Worm (Caenorhabditis elegans) whole organism, L2 larva: ENCODE data around the gene tdpo-1.

Experiments
- blmp-1 ChIP-seq: sonication (generic microtip); optimal IDR thresholded peaks from 2 replicates; lab custom pipeline; 2017; ENCODE audit warnings: missing genetic modification characterization, mild to moderate bottlenecking, missing compliant biosample characterization, antibody characterized with exemption, moderate library complexity; ENCODE audit not compliant: insufficient read depth
- ceh-82 ChIP-seq: fragments of 150-350 bp; optimal IDR thresholded peaks from 2 replicates; lab custom pipeline; 2014; ENCODE audit warnings: missing biosample characterization, missing genetic modification characterization
- egl-27 ChIP-seq: sonication (generic microtip); optimal IDR thresholded peaks from 3 replicates; lab custom pipeline; 2017; ENCODE audit warnings: missing biosample characterization, missing genetic modification reagents, missing genetic modification characterization
- lin-39 ChIP-seq: fragments of 150-350 bp; optimal IDR thresholded peaks from 2 replicates; lab custom pipeline; 2014; ENCODE audit warnings: missing biosample characterization, missing genetic modification reagents, missing genetic modification characterization
- mbf-1 ChIP-seq: sonication (generic microtip); optimal IDR thresholded peaks from 2 replicates; lab custom pipeline; 2017; ENCODE audit warnings: missing biosample characterization, missing genetic modification characterization
- nhr-10 ChIP-seq: sonication (generic microtip); optimal IDR thresholded peaks from 2 replicates; lab custom pipeline; 2017; ENCODE audit warnings: missing biosample characterization, missing genetic modification characterization
- nhr-129 ChIP-seq: fragments of 150-350 bp; optimal IDR thresholded peaks from 2 replicates; lab custom pipeline; 2014; ENCODE audit warnings: missing biosample characterization, missing genetic modification characterization
- nhr-21 ChIP-seq: fragments of 150-350 bp; optimal IDR thresholded peaks from 2 replicates; lab custom pipeline; 2014; ENCODE audit warnings: missing biosample characterization, missing genetic modification characterization
- snpc-4 ChIP-seq: fragments of 150-350 bp; optimal IDR thresholded peaks from 2 replicates; lab custom pipeline; 2014; ENCODE audit warnings: missing biosample characterization, missing genetic modification characterization
- unc-55 ChIP-seq: fragments of 150-350 bp; sonication (generic microtip); optimal IDR thresholded peaks from 3 replicates; lab custom pipeline; 2014; ENCODE audit warnings: missing biosample characterization, missing genetic modification reagents, missing genetic modification characterization
- unc-62 ChIP-seq: fragments of 150-350 bp; optimal IDR thresholded peaks from 2 replicates; lab custom pipeline; 2014; ENCODE audit warnings: missing biosample characterization, missing genetic modification reagents, missing genetic modification characterization

DNA sequence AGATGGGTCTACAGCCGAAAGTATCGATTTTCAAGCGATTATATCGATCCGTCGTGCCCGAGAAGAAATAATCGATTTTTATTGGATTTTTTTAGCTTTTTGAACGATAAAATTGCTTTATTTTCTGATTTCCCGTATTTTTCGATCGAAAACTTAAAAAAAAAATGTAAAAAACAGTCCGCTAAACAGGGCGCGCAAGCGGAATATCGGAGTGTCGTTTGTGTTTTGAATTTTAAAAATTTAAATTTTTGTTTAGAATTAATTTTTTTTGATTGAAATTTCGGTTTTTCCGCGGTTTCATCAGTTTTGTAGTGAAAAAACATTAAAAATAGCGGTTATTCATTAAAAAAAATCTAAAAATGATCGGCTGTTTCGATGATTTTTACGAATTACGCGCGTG lies 10.5 kb downstream of the tdpo-1 start:
- TF ChIP-seq egl-27 (tag; lab: Kevin White, UChicago) (no peak), nhr-129 (tag; lab: Kevin White, UChicago) (no peak), unc-62 (no peak), blmp-1 (tag; lab: Kevin White, UChicago) (no peak), snpc-4 (no peak), lin-39 (tag; lab: Kevin White, UChicago) (no peak), nhr-21 (tag; lab: Kevin White, UChicago) (no peak), ceh-82 (tag; lab: Kevin White, UChicago) (no peak), nhr-10 (tag; lab: Kevin White, UChicago) (no peak), unc-55 (no peak), mbf-1 (tag; lab: Kevin White, UChicago) (no peak)
